Fruit fly (Drosophila melanogaster): ENCODE results near the gene Jon65Aiii.

- TF ChIP-seq gl (tag; optimal IDR thresholded peaks at IDR 0.05) (no peak), Ets98B (GFP tag; IDR thresholded peaks at IDR 0.05) (no peak), CG8159 (tag; optimal IDR thresholded peaks at IDR 0.05) (peak; percentile 28), CG34367 (tag; optimal IDR thresholded peaks at IDR 0.05) (peak; percentile 41), CG15710 (tag; optimal IDR thresholded peaks at IDR 0.05) (peak; percentile 44), EcR (GFP tag; optimal IDR thresholded peaks at IDR 0.05) (no peak), Pif1A (GFP tag; optimal IDR thresholded peaks at IDR 0.05) (no peak), Snoo (tag; optimal IDR thresholded peaks at IDR 0.05) (peak; percentile 79), CG32121 (GFP tag; IDR thresholded peaks at IDR 0.05) (no peak)
Measured at dm6 chr3L:6071454-6072189, 21.1 kb downstream of the Jon65Aiii start, which contains the start of gene CG6602.

All from whole organism, pupa.